Worm (Caenorhabditis elegans): ENCODE data around the gene C29H12.6.

DNA sequence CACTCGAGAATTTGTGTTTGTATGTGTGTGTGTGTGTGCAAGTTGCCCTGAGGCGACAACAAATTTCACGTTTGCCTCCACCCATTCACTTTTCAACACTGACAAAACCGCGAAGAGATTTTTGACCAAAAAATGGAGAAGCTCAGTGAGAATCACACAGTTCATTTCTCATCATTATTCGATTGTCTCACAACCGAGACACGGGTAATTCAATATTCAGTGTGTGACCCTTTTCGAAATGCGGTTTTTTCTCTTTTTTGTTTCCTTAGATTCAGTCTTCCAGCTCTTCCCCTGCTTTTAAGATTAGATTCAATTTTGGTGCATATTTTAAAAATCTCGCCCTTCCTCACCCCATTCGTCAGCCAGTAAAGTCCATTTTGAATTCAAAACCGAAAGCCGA, 21.4 kb upstream of the C29H12.6 start:
- TF ChIP-seq hlh-30 (tag; optimal IDR thresholded peaks at IDR 0.05; ENCODE audit: insufficient read depth) (no peak), che-1 (tag; optimal IDR thresholded peaks at IDR 0.05) (no peak), ceh-22 (tag; optimal IDR thresholded peaks at IDR 0.05) (no peak)

Measured in whole organism, late embryonic.